Worm (Caenorhabditis elegans): ENCODE measurements around the gene srh-40.

DNA sequence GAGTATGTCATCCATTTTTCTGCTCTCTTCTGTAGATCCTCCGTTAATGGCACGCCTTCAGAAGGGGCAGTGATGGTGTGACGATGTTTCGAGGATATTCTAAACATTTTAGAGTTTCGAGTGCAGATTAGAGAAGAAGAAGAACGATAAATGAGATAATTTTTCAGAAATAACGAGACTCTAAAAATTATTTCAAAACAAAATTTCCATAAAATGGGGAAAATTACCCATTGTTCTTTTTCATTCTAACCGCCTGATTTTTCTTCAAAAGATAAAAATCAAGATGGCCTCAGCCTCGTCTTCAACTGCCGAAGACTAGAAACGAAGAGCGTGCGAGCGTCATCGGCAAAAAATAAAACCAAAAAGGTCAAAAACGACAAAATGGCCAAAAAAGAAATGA lies 9.5 kb upstream of the srh-40 start, which contains the start of gene let-765:
- TF ChIP-seq C04F5.9 (tag; optimal IDR thresholded peaks at IDR 0.05) = no peak
- TF ChIP-seq nhr-90 (tag; optimal IDR thresholded peaks at IDR 0.05; ENCODE audit: poor library complexity) = no peak
- no peak for TF ChIP-seq rnt-1 (tag; optimal IDR thresholded peaks at IDR 0.05)
- no peak for TF ChIP-seq mdl-1 (tag; optimal IDR thresholded peaks at IDR 0.05)
- no peak for TF ChIP-seq lin-35 (GFP tag; optimal IDR thresholded peaks at IDR 0.05)
- no peak for TF ChIP-seq ztf-4 (tag; optimal IDR thresholded peaks at IDR 0.05)
- no peak for TF ChIP-seq alr-1 (tag; optimal IDR thresholded peaks at IDR 0.05; ENCODE audit: borderline replicate concordance)
- no peak for TF ChIP-seq lin-39 (tag; optimal IDR thresholded peaks at IDR 0.05)
- TF ChIP-seq mab-9 (GFP tag; IDR thresholded peaks at IDR 0.05) = no peak
- no peak for TF ChIP-seq nhr-28 (tag; optimal IDR thresholded peaks at IDR 0.05)
